Fruit fly (Drosophila melanogaster): ENCODE measurements around the gene PolA2.

The PolA2 gene

DNA sequence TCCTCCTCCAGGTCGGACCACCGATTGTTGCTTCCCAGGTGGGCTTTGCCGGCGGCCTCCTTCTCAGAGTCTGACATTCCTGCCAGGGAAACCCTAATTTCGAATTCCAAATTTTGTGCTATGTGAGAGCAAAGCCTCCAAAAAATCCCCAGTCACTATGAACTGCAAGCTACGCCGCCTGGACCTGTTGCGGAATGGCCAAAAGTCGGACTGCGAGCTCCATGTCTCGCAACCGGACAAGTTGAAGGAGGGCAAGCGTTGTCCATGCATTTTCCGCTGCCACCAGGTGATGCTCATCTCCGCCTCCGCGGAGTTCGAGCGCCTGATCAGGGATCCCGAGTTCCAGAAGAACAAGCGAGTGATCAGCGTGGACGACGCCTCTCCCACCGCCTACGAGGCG lies 26.4 kb downstream of the PolA2 start, which contains the start of the genes CG14262 and CG14260:
Gene CG14262 (minus strand): TSS at position 101 of the 400 bp plus-strand sequence.
Gene CG14260 (plus strand): TSS at position 128 of the 400 bp plus-strand sequence.
- TF ChIP-seq dysf (GFP tag; IDR thresholded peaks at IDR 0.05) (no peak), schlank (tag; optimal IDR thresholded peaks at IDR 0.05) (no peak), CG15073 (GFP tag; optimal IDR thresholded peaks at IDR 0.05) (no peak), CG10274 (GFP tag; optimal IDR thresholded peaks at IDR 0.05) (no peak), Antp (GFP tag; optimal IDR thresholded peaks at IDR 0.05) (no peak), tgo (GFP tag; IDR thresholded peaks at IDR 0.05) (no peak), CG3847 (GFP tag; IDR thresholded peaks at IDR 0.05) (no peak), CG34224 (GFP tag; IDR thresholded peaks at IDR 0.05; ENCODE audit: partially characterized antibody) (no peak), fd3F (GFP tag; optimal IDR thresholded peaks at IDR 0.05) (no peak), CG18619 (GFP tag; optimal IDR thresholded peaks at IDR 0.05) (no peak), Pdp1 (GFP tag; optimal IDR thresholded peaks at IDR 0.05) (no peak), CG4282 (GFP tag; optimal IDR thresholded peaks at IDR 0.05) (no peak), CG9609 (GFP tag; optimal IDR thresholded peaks at IDR 0.05) (no peak), cad (GFP tag; optimal IDR thresholded peaks at IDR 0.05) (no peak), Atf6 (GFP tag; IDR thresholded peaks at IDR 0.05) (no peak), CG8924 (tag; optimal IDR thresholded peaks at IDR 0.05) (no peak)

DNA sequence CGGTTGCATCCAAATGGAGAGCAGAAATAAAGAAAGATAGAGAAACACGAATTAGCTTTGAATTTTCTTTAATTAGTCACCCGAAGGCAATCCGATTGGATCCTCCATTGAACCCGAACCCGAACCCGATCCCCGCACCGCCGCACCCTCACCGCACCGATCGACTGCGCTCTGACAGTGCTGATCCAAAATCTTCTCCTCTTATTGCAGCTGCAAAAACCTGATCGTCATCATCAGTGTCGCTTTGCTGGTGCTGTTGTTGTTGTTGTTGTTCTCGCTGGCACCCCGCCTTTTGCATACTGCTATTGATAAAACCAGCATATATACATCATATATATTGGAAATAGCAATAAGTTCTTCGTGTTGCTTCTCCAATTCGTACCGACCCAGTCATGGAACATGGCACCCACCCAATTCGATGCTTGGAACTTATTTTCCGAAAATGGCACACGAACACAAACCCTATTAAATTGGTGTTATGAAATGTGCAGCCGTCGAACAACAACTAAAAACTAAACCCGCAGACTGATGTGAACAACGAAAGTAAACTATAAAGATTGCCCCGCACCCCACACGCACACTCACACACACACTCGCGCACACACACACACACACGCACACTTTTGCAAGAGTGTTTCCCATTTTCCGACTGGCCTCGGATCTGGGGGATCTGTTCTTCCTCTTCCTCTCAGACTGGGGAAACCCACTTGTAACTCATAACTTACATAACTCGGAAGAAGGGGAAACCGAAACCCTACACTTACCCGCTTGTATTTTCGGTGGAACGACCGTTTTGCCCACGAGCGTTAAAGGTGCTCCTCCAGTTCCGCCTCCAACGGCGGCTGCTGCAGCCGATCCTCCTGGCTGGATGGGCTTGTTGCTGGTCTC lies 31.7 kb downstream of the PolA2 start:
- no peak for TF ChIP-seq fd102C (GFP tag; optimal IDR thresholded peaks at IDR 0.05)
- TF ChIP-seq pfk (GFP tag; optimal IDR thresholded peaks at IDR 0.05) = no peak
- TF ChIP-seq Hand (GFP tag; optimal IDR thresholded peaks at IDR 0.05) = no peak
- no peak for TF ChIP-seq CG6765 (GFP tag; optimal IDR thresholded peaks at IDR 0.05)
- no peak for TF ChIP-seq CG12744 (GFP tag; optimal IDR thresholded peaks at IDR 0.05)
- TF ChIP-seq CG14441 (GFP tag; IDR thresholded peaks at IDR 0.05) = no peak
- TF ChIP-seq Pdp1 (GFP tag; optimal IDR thresholded peaks at IDR 0.05) = peak in 1 of 2 experiments; percentile 68
- no peak for TF ChIP-seq Atf-2 (GFP tag; optimal IDR thresholded peaks at IDR 0.05)
- no peak for TF ChIP-seq MESR4 (GFP tag; optimal IDR thresholded peaks at IDR 0.05)
- no peak for TF ChIP-seq Ptx1 (GFP tag; IDR thresholded peaks at IDR 0.05)
- TF ChIP-seq pan (optimal IDR thresholded peaks at IDR 0.05) = no peak
- TF ChIP-seq pan (GFP tag; optimal IDR thresholded peaks at IDR 0.05 in 1 of 2, IDR thresholded peaks at IDR 0.05 in 1 of 2) = no peak
- no peak for TF ChIP-seq CG18599 (GFP tag; optimal IDR thresholded peaks at IDR 0.05)
- peak; percentile 56 for TF ChIP-seq crol (GFP tag; IDR thresholded peaks at IDR 0.05)
- TF ChIP-seq lola (GFP tag; optimal IDR thresholded peaks at IDR 0.05) = no peak
- no peak for TF ChIP-seq fd3F (GFP tag; optimal IDR thresholded peaks at IDR 0.05)
- TF ChIP-seq Deaf1 (tag; optimal IDR thresholded peaks at IDR 0.05) = peak; percentile 62
- no peak for TF ChIP-seq HmgZ (tag; optimal IDR thresholded peaks at IDR 0.05)
- no peak for TF ChIP-seq Sry-β (GFP tag; optimal IDR thresholded peaks at IDR 0.05)
- no peak for TF ChIP-seq Gsc (GFP tag; IDR thresholded peaks at IDR 0.05)
- no peak for TF ChIP-seq CG4854 (GFP tag; optimal IDR thresholded peaks at IDR 0.05)
- TF ChIP-seq gcm (GFP tag; optimal IDR thresholded peaks at IDR 0.05) = peak; percentile 18
- no peak for TF ChIP-seq inv (GFP tag; IDR thresholded peaks at IDR 0.05; ENCODE audit: partially characterized antibody)
- no peak for TF ChIP-seq CG9932 (GFP tag; IDR thresholded peaks at IDR 0.05)
- TF ChIP-seq Mes4 (GFP tag; optimal IDR thresholded peaks at IDR 0.05) = no peak
- TF ChIP-seq CG4360 (GFP tag; IDR thresholded peaks at IDR 0.05) = peak; percentile 65
- peak; percentile 15 for TF ChIP-seq CG12769 (tag; optimal IDR thresholded peaks at IDR 0.05)
- TF ChIP-seq chinmo (GFP tag; IDR thresholded peaks at IDR 0.05; ENCODE audit: partially characterized antibody) = 0 out of 4 replicates have a peak, but pooled peaks have one; percentile 29
- no peak for TF ChIP-seq sens-2 (GFP tag; IDR thresholded peaks at IDR 0.05)
- TF ChIP-seq CG14860 (GFP tag; IDR thresholded peaks at IDR 0.05; ENCODE audit: partially characterized antibody) = no peak
- no peak for TF ChIP-seq CG4328 (GFP tag; optimal IDR thresholded peaks at IDR 0.05)
- no peak for TF ChIP-seq gro (GFP tag; optimal IDR thresholded peaks at IDR 0.05)
- no peak for TF ChIP-seq ase (GFP tag; IDR thresholded peaks at IDR 0.05)
- peak; percentile 25 for TF ChIP-seq CG17385 (GFP tag; optimal IDR thresholded peaks at IDR 0.05)

Measured in whole organism, embryonic.